Fruit fly (Drosophila melanogaster) whole organism, embryonic: Measurements from ENCODE around the gene CG16727.
A peak's percentile ranks its signal among the peaks of the same experiment; 100 is the strongest.

Experiments used
- Abd-B ChIP-seq: fragments of 200-800 bp; sonication (Bioruptor generic); optimal IDR thresholded peaks from 2 replicates; lab custom pipeline; 2018; ENCODE audit warnings: missing biosample characterization, mild to moderate bottlenecking, missing genetic modification characterization, moderate library complexity
- Bdp1 ChIP-seq: fragments of 200-800 bp; sonication (Bioruptor generic); optimal IDR thresholded peaks from 3 replicates; lab custom pipeline; 2016; ENCODE audit warnings: missing biosample characterization, missing genetic modification characterization
- CG12299 ChIP-seq: fragments of 200-800 bp; sonication (Bioruptor generic); optimal IDR thresholded peaks from 2 replicates; lab custom pipeline; 2018; ENCODE audit warnings: missing biosample characterization, mild to moderate bottlenecking, missing genetic modification characterization
- CG12769 ChIP-seq: fragments of 200-800 bp; sonication (Bioruptor generic); optimal IDR thresholded peaks from 2 replicates; lab custom pipeline; 2019; ENCODE audit warnings: missing biosample characterization, mild to moderate bottlenecking, missing genetic modification characterization, moderate library complexity
- CG14441 ChIP-seq: fragments of 200-800 bp; sonication (Bioruptor generic); IDR thresholded peaks from 2 replicates; pipeline ENCODE4 v1.3.6; 2022; ENCODE audit warnings: missing biosample characterization, missing genetic modification characterization
- CG14965 ChIP-seq: fragments of 200-800 bp; sonication (Bioruptor generic); optimal IDR thresholded peaks from 2 replicates; lab custom pipeline; 2016; ENCODE audit warnings: missing biosample characterization, missing genetic modification characterization, borderline replicate concordance
- CG15073 ChIP-seq: fragments of 200-800 bp; sonication (Bioruptor generic); optimal IDR thresholded peaks from 2 replicates; lab custom pipeline; 2016; ENCODE audit warnings: missing biosample characterization, missing genetic modification characterization
- CG15269 ChIP-seq: fragments of 200-800 bp; sonication (Bioruptor generic); optimal IDR thresholded peaks from 2 replicates; lab custom pipeline; 2018; ENCODE audit warnings: missing biosample characterization, mild to moderate bottlenecking, missing genetic modification characterization, moderate library complexity
- CG32772 ChIP-seq: fragments of 200-800 bp; sonication (Bioruptor generic); IDR thresholded peaks from 2 replicates; pipeline ENCODE4 v1.3.6; 2022; ENCODE audit warnings: missing biosample characterization, missing genetic modification characterization
- CG42726 ChIP-seq: fragments of 200-800 bp; sonication (Bioruptor generic); IDR thresholded peaks from 2 replicates; pipeline ENCODE4 v1.3.6; 2022; ENCODE audit warnings: missing biosample characterization, missing genetic modification characterization; ENCODE audit not compliant: partially characterized antibody
- CG4730 ChIP-seq: fragments of 200-800 bp; sonication (Bioruptor generic); IDR thresholded peaks from 2 replicates; pipeline ENCODE4 v1.3.6; 2022; ENCODE audit warnings: missing biosample characterization, missing genetic modification characterization
- CG5180 ChIP-seq: fragments of 200-800 bp; sonication (Bioruptor generic); optimal IDR thresholded peaks from 3 replicates; lab custom pipeline; 2017; ENCODE audit warnings: missing biosample characterization, missing genetic modification characterization, mild to moderate bottlenecking, moderate library complexity, missing genetic modification reagents
- CG6175 ChIP-seq: fragments of 200-800 bp; sonication (Bioruptor generic); IDR thresholded peaks from 3 replicates; pipeline ENCODE4 v1.3.6; 2022; ENCODE audit warnings: missing biosample characterization, missing genetic modification characterization
- CG6791 ChIP-seq: fragments of 200-800 bp; sonication (Bioruptor generic); IDR thresholded peaks from 3 replicates; pipeline ENCODE4 v1.3.6; 2022; ENCODE audit warnings: missing biosample characterization, missing genetic modification characterization; ENCODE audit not compliant: partially characterized antibody
- CG8478 ChIP-seq: fragments of >200 bp; optimal IDR thresholded peaks from 2 replicates; lab custom pipeline; 2018
- CG8944 ChIP-seq: fragments of 200-800 bp; sonication (Bioruptor generic); optimal IDR thresholded peaks from 3 replicates; lab custom pipeline; 2016; ENCODE audit warnings: missing biosample characterization, missing genetic modification characterization
- CG9437 ChIP-seq: fragments of 200-800 bp; sonication (Bioruptor generic); optimal IDR thresholded peaks from 2 replicates; lab custom pipeline; 2018; ENCODE audit warnings: missing biosample characterization, mild to moderate bottlenecking, missing genetic modification characterization
- CkIIα-i1 ChIP-seq: fragments of 200-800 bp; sonication (Bioruptor generic); IDR thresholded peaks from 2 replicates; pipeline ENCODE4 v1.3.6; 2022; ENCODE audit warnings: missing biosample characterization, missing genetic modification characterization
- Deaf1 ChIP-seq: fragments of 200-800 bp; optimal IDR thresholded peaks from 3 replicates; lab custom pipeline; 2019; ENCODE audit warnings: missing biosample characterization, mild to moderate bottlenecking, missing genetic modification characterization, moderate library complexity
- Doc2 ChIP-seq: fragments of 200-800 bp; sonication (Bioruptor generic); IDR thresholded peaks from 2 replicates; pipeline ENCODE4 v1.3.6; 2022; ENCODE audit warnings: missing biosample characterization, missing genetic modification characterization
- Hey ChIP-seq: fragments of 200-800 bp; sonication (Bioruptor generic); optimal IDR thresholded peaks from 3 replicates; lab custom pipeline; 2018; ENCODE audit warnings: missing biosample characterization, mild to moderate bottlenecking, missing genetic modification characterization
- Hmr ChIP-seq: fragments of 200-800 bp; sonication (Bioruptor generic); optimal IDR thresholded peaks from 3 replicates; lab custom pipeline; 2017; ENCODE audit warnings: mild to moderate bottlenecking, missing biosample characterization, missing genetic modification reagents, missing genetic modification characterization
- Nf-YB ChIP-seq: fragments of 200-800 bp; sonication (Bioruptor generic); optimal IDR thresholded peaks from 3 replicates; lab custom pipeline; 2019; ENCODE audit warnings: missing biosample characterization, mild to moderate bottlenecking, missing genetic modification characterization, moderate library complexity
- Nf-YC ChIP-seq: fragments of 200-800 bp; optimal IDR thresholded peaks from 3 replicates; lab custom pipeline; 2019; ENCODE audit warnings: missing biosample characterization, mild to moderate bottlenecking, missing genetic modification characterization, moderate library complexity
- Trl ChIP-seq, 3 experiments: fragments of >200 bp in 2 of 3; fragments of 200-800 bp in 1 of 3; sonication (Bioruptor generic) in 1 of 3; optimal IDR thresholded peaks; 2 replicates in 1 of 3; 3 replicates in 2 of 3; lab custom pipeline; 2016 to 2017; ENCODE audit warnings: missing biosample characterization in 1 of 3, missing genetic modification characterization in 1 of 3
- ap ChIP-seq: fragments of 200-800 bp; sonication (Bioruptor generic); IDR thresholded peaks from 2 replicates; pipeline ENCODE4 v1.3.6; 2022; ENCODE audit warnings: missing biosample characterization, missing genetic modification characterization
- dpn ChIP-seq, 2 experiments: fragments of 200-800 bp; sonication (Bioruptor generic); optimal IDR thresholded peaks; 3 replicates each; lab custom pipeline; 2016; ENCODE audit warnings: missing biosample characterization in 2 of 2, missing genetic modification characterization in 2 of 2
- ind ChIP-seq: fragments of 200-800 bp; sonication (Bioruptor generic); optimal IDR thresholded peaks from 3 replicates; lab custom pipeline; 2016; ENCODE audit warnings: missing biosample characterization, missing genetic modification characterization
- knrl ChIP-seq: fragments of 200-800 bp; sonication (Bioruptor generic); IDR thresholded peaks from 3 replicates; pipeline ENCODE4 v1.3.6; 2022; ENCODE audit warnings: missing biosample characterization, missing genetic modification characterization; ENCODE audit not compliant: partially characterized antibody
- lab ChIP-seq: fragments of 200-800 bp; sonication (Bioruptor generic); optimal IDR thresholded peaks from 3 replicates; lab custom pipeline; 2017; ENCODE audit warnings: missing biosample characterization, missing genetic modification characterization, mild to moderate bottlenecking, moderate library complexity, missing genetic modification reagents
- lola ChIP-seq, 3 experiments: fragments of >200 bp in 2 of 3; fragments of 200-800 bp in 1 of 3; sonication (Bioruptor generic) in 1 of 3; optimal IDR thresholded peaks; 2 replicates each; lab custom pipeline; 2017 to 2019; ENCODE audit warnings: missing biosample characterization in 3 of 3, missing genetic modification characterization in 3 of 3, mild to moderate bottlenecking in 1 of 3, moderate library complexity in 1 of 3
- mld ChIP-seq: fragments of 200-800 bp; sonication (Bioruptor generic); IDR thresholded peaks from 3 replicates; pipeline ENCODE4 v1.3.6; 2022; ENCODE audit warnings: missing biosample characterization, missing genetic modification characterization; ENCODE audit not compliant: partially characterized antibody
- sens-2 ChIP-seq: fragments of 200-800 bp; sonication (Bioruptor generic); IDR thresholded peaks from 2 replicates; pipeline ENCODE4 v1.3.6; 2022; ENCODE audit warnings: missing biosample characterization, missing genetic modification characterization
- seq ChIP-seq: fragments of 200-800 bp; sonication (Bioruptor generic); IDR thresholded peaks from 2 replicates; pipeline ENCODE4 v1.3.6; 2022; ENCODE audit warnings: missing biosample characterization, missing genetic modification characterization
- shn ChIP-seq: fragments of 200-800 bp; sonication (Bioruptor generic); optimal IDR thresholded peaks from 3 replicates; lab custom pipeline; 2016; ENCODE audit warnings: missing biosample characterization, missing genetic modification characterization
- slbo ChIP-seq: fragments of 200-800 bp; sonication (Bioruptor generic); IDR thresholded peaks from 2 replicates; pipeline ENCODE4 v1.3.6; 2022; ENCODE audit warnings: missing biosample characterization, missing genetic modification characterization
- tio ChIP-seq: fragments of 200-800 bp; sonication (Bioruptor generic); optimal IDR thresholded peaks from 2 replicates; lab custom pipeline; 2017; ENCODE audit warnings: missing biosample characterization, missing genetic modification characterization, inconsistent platforms
- usp ChIP-seq: fragments of >200 bp; optimal IDR thresholded peaks from 2 replicates; lab custom pipeline; 2017; ENCODE audit warnings: missing biosample characterization, missing genetic modification characterization
- wdn ChIP-seq: fragments of 200-800 bp; sonication (Bioruptor generic); IDR thresholded peaks from 2 replicates; pipeline ENCODE4 v1.3.6; 2022; ENCODE audit warnings: missing biosample characterization, missing genetic modification characterization
- wek ChIP-seq: fragments of 200-800 bp; sonication (Bioruptor generic); optimal IDR thresholded peaks from 3 replicates; lab custom pipeline; 2018; ENCODE audit warnings: missing biosample characterization, mild to moderate bottlenecking, missing genetic modification characterization, moderate library complexity
- zen2 ChIP-seq: fragments of 200-800 bp; sonication (Bioruptor generic); IDR thresholded peaks from 3 replicates; pipeline ENCODE4 v1.3.6; 2022; ENCODE audit warnings: missing biosample characterization, missing genetic modification characterization; ENCODE audit not compliant: partially characterized antibody

Gene CG16727

DNA sequence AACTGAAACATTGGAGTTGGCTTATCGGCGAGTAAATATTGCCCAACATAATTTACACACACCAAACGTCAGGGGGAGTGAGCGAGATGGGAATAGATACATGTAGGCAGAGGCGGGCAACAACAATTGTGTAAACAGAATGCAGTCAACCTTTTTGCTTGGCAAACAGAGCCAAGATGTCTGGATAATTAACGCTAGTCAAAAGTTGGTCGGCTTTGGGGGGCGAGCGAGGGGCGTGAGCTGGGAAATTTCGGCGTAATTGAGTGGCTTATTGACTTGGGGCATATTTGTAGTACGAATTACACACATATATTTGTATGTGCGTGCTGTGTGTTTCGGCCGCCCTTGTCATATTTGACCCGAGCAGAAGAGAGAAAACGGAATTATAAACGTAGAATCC lies 28.4 kb upstream of the CG16727 start (continued):
- TF ChIP-seq Bdp1 (GFP tag; lab: Kevin White, UChicago) (peak; percentile 71), Doc2 (GFP tag; lab: Robert Waterston, UW) (0 out of 2 replicates have a peak, but pooled peaks have one; percentile 42), CG8944 (GFP tag; lab: Kevin White, UChicago) (peak; percentile 77), dpn (GFP tag; optimal IDR thresholded peaks at IDR 0.05; lab: Kevin White, UChicago) (peak; percentile 66 to 67), tio (GFP tag; lab: Kevin White, UChicago) (peak; percentile 77), CG12299 (tag; lab: Kevin White, UChicago) (peak; percentile 85), wdn (GFP tag; lab: Robert Waterston, UW) (no peak), Deaf1 (no peak), Trl (optimal IDR thresholded peaks at IDR 0.05; lab: Kevin White, UChicago) (no peak), Trl (GFP tag; optimal IDR thresholded peaks at IDR 0.05; lab: Kevin White, UChicago) (peak; percentile 87), CG6791 (no peak), sens-2 (GFP tag; lab: Robert Waterston, UW) (no peak; the same call in 1 of the 2 replicates), shn (GFP tag; lab: Kevin White, UChicago) (peak; percentile 80), CG12769 (tag; lab: Kevin White, UChicago) (no peak), lab (GFP tag; lab: Kevin White, UChicago) (peak; percentile 89), CG15269 (tag; lab: Kevin White, UChicago) (no peak), Hey (peak; percentile 73), ap (GFP tag; lab: Robert Waterston, UW) (peak; percentile 65), CkIIα-i1 (GFP tag; lab: Robert Waterston, UW) (no peak), lola (GFP tag; optimal IDR thresholded peaks at IDR 0.05; lab: Kevin White, UChicago) (peak in 1 of 3 experiments; percentile 90), CG15073 (GFP tag; lab: Kevin White, UChicago) (no peak), Nf-YC (no peak), Hmr (peak; percentile 77), zen2 (GFP tag; lab: Robert Waterston, UW) (no peak), ind (peak; percentile 18), usp (no peak), wek (GFP tag; lab: Kevin White, UChicago) (peak; percentile 93), CG14441 (GFP tag; lab: Robert Waterston, UW) (peak; percentile 31; the same call in 1 of the 2 replicates)

DNA sequence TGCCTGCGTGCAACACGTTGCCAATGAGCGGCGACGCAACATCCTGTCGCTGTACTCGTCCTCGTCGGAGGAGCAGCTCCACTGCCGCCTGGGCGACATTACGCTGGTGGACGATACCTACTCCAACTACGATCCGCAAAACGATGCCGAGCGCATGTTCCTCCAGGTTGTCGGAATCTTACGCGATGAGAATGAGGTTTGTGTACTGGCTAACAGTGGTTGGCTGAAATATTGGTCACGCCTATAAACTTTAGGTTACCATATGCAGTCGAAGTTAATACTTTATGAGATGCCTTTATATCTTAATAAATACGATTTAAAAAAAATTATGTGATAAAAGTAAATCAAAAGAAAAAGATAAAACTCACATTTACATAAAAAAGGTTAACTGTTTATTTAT lies 26.9 kb upstream of the CG16727 start:
- TF ChIP-seq CG42726 (no peak), knrl (0 out of 3 replicates have a peak, but pooled peaks have one; percentile 4), Hmr (no peak), mld (GFP tag; lab: Robert Waterston, UW) (no peak), CG9437 (GFP tag; lab: Kevin White, UChicago) (no peak), Nf-YB (GFP tag; lab: Kevin White, UChicago) (no peak), CG8478 (peak; percentile 22), CG6175 (no peak), Abd-B (GFP tag; lab: Kevin White, UChicago) (no peak), CG5180 (no peak), seq (GFP tag; lab: Robert Waterston, UW) (no peak), CG14965 (GFP tag; lab: Kevin White, UChicago) (no peak), CG32772 (GFP tag; lab: Robert Waterston, UW) (no peak), CG4730 (0 out of 2 replicates have a peak, but pooled peaks have one; percentile 5), CG15073 (GFP tag; lab: Kevin White, UChicago) (peak; percentile 95), slbo (GFP tag; lab: Robert Waterston, UW) (peak; percentile 9; the same call in 1 of the 2 replicates)
- TF ChIP-seq, all 482 proteins: peak for 5
